Worm (Caenorhabditis elegans) whole organism, young adult: ENCODE results near the gene col-120.

ENCODE experiments used
- F23B12.7 ChIP-seq: sonication (generic microtip); optimal IDR thresholded peaks from 2 replicates; lab custom pipeline; 2017; ENCODE audit warnings: missing genetic modification characterization, mild to moderate bottlenecking, missing compliant biosample characterization, antibody characterized with exemption, moderate library complexity; ENCODE audit not compliant: insufficient read depth
- F39B2.1 ChIP-seq: fragments of 200-800 bp; sonication (Bioruptor generic); IDR thresholded peaks from 2 replicates; pipeline ENCODE4 v1.3.6; 2022; ENCODE audit warnings: missing genetic modification reagents, missing genetic modification characterization, missing compliant biosample characterization
- F57C9.4 ChIP-seq: sonication (generic microtip); optimal IDR thresholded peaks from 2 replicates; lab custom pipeline; 2017; ENCODE audit warnings: mild to moderate bottlenecking, missing genetic modification characterization, missing compliant biosample characterization
- Y53F4B.3 ChIP-seq: fragments of 200-800 bp; sonication (Bioruptor generic); IDR thresholded peaks from 2 replicates; pipeline ENCODE4 v1.3.6; 2022; ENCODE audit warnings: missing genetic modification reagents, missing genetic modification characterization, missing compliant biosample characterization
- Y56A3A.18 ChIP-seq: fragments of 200-800 bp; sonication (Bioruptor generic); IDR thresholded peaks from 2 replicates; pipeline ENCODE4 v1.3.6; 2022; ENCODE audit warnings: missing genetic modification reagents, missing genetic modification characterization, missing compliant biosample characterization
- Y79H2A.3 ChIP-seq: fragments of 200-800 bp; sonication (Bioruptor generic); conservative IDR thresholded peaks from 2 replicates; pipeline ENCODE4 v1.3.6; 2022; ENCODE audit warnings: missing genetic modification reagents, missing genetic modification characterization, missing compliant biosample characterization
- aptf-2 ChIP-seq: fragments of 200-800 bp; sonication (Bioruptor generic); conservative IDR thresholded peaks from 2 replicates; pipeline ENCODE4 v1.3.6; 2022; ENCODE audit warnings: missing genetic modification reagents, missing genetic modification characterization, missing compliant biosample characterization
- ceh-58 ChIP-seq: fragments of 200-800 bp; sonication (Bioruptor generic); IDR thresholded peaks from 2 replicates; pipeline ENCODE4 v1.3.6; 2022; ENCODE audit warnings: missing genetic modification characterization, missing compliant biosample characterization
- dpl-1 ChIP-seq: fragments of 150-350 bp; optimal IDR thresholded peaks from 2 replicates; lab custom pipeline; 2014; ENCODE audit warnings: missing biosample characterization, missing genetic modification reagents, missing genetic modification characterization
- efl-1 ChIP-seq: fragments of 150-350 bp; optimal IDR thresholded peaks from 2 replicates; lab custom pipeline; 2014; ENCODE audit warnings: missing biosample characterization, missing genetic modification reagents, missing genetic modification characterization
- egl-18 ChIP-seq: fragments of 200-800 bp; sonication (Bioruptor generic); IDR thresholded peaks from 2 replicates; pipeline ENCODE4 v1.3.6; 2022; ENCODE audit warnings: missing genetic modification reagents, missing genetic modification characterization, missing compliant biosample characterization
- fkh-3 ChIP-seq: sonication (generic microtip); optimal IDR thresholded peaks from 2 replicates; lab custom pipeline; 2016; ENCODE audit warnings: mild to moderate bottlenecking, missing genetic modification characterization, missing compliant biosample characterization
- hmg-20 ChIP-seq: fragments of 200-800 bp; sonication (Bioruptor generic); IDR thresholded peaks from 2 replicates; pipeline ENCODE4 v1.3.6; 2022; ENCODE audit warnings: missing genetic modification reagents, missing genetic modification characterization, missing compliant biosample characterization
- hrde-1 ChIP-seq: sonication (generic microtip); optimal IDR thresholded peaks from 2 replicates; lab custom pipeline; 2016; ENCODE audit warnings: missing genetic modification characterization, mild to moderate bottlenecking, missing compliant biosample characterization, moderate library complexity, missing genotype, missing genetic modification reagents, borderline replicate concordance
- hsf-1 ChIP-seq: fragments of 200-800 bp; sonication (Bioruptor generic); IDR thresholded peaks from 2 replicates; pipeline ENCODE4 v1.3.6; 2022; ENCODE audit warnings: missing genetic modification reagents, missing genetic modification characterization, missing compliant biosample characterization
- lag-1 ChIP-seq: fragments of 200-800 bp; sonication (Bioruptor generic); IDR thresholded peaks from 2 replicates; pipeline ENCODE4 v1.3.6; 2022; ENCODE audit warnings: missing genetic modification reagents, missing genetic modification characterization, missing compliant biosample characterization
- let-607 ChIP-seq, 2 experiments: fragments of 200-800 bp in 1 of 2; sonication (Bioruptor generic) in 1 of 2; sonication (generic microtip) in 1 of 2; optimal IDR thresholded peaks; 2 replicates each; lab custom pipeline; 2016 to 2018; ENCODE audit warnings: mild to moderate bottlenecking in 2 of 2, missing compliant biosample characterization in 2 of 2, missing genetic modification characterization in 2 of 2, moderate library complexity in 2 of 2, missing genotype in 1 of 2
- lin-26 ChIP-seq: fragments of 200-800 bp; sonication (Bioruptor generic); IDR thresholded peaks from 2 replicates; pipeline ENCODE4 v1.3.6; 2022; ENCODE audit warnings: missing genetic modification reagents, missing genetic modification characterization, missing compliant biosample characterization
- lsy-27 ChIP-seq: sonication (generic microtip); optimal IDR thresholded peaks from 2 replicates; lab custom pipeline; 2017; ENCODE audit warnings: missing genetic modification characterization, mild to moderate bottlenecking, missing compliant biosample characterization, antibody characterized with exemption, missing genotype, borderline replicate concordance; ENCODE audit not compliant: insufficient read depth
- madf-3 ChIP-seq: fragments of 200-800 bp; sonication (Bioruptor generic); IDR thresholded peaks from 2 replicates; pipeline ENCODE4 v1.3.6; 2022; ENCODE audit warnings: missing genetic modification reagents, missing genetic modification characterization, missing compliant biosample characterization
- mcd-1 ChIP-seq: fragments of 200-800 bp; sonication (Bioruptor generic); IDR thresholded peaks from 2 replicates; pipeline ENCODE4 v1.3.6; 2022; ENCODE audit warnings: missing genetic modification reagents, missing genetic modification characterization, missing compliant biosample characterization
- nhr-120 ChIP-seq: fragments of 200-800 bp; sonication (Bioruptor generic); IDR thresholded peaks from 2 replicates; pipeline ENCODE4 v1.3.6; 2022; ENCODE audit warnings: missing genetic modification characterization, missing compliant biosample characterization
- nhr-27 ChIP-seq: fragments of 200-800 bp; sonication (Bioruptor generic); optimal IDR thresholded peaks from 2 replicates; lab custom pipeline; 2018; ENCODE audit warnings: mild to moderate bottlenecking, missing genetic modification characterization, moderate library complexity, missing compliant biosample characterization
- pha-4 ChIP-seq: fragments of 150-350 bp; sonication (generic microtip); optimal IDR thresholded peaks from 2 replicates; lab custom pipeline; 2014; ENCODE audit warnings: missing biosample characterization, missing genetic modification reagents, missing genetic modification characterization
- sdz-38 ChIP-seq: sonication (generic microtip); optimal IDR thresholded peaks from 2 replicates; lab custom pipeline; 2016; ENCODE audit warnings: missing genotype, missing genetic modification characterization, missing compliant biosample characterization
- snpc-4 ChIP-seq, 5 experiments: fragments of 150-350 bp in 1 of 5; sonication (generic microtip) in 4 of 5; optimal IDR thresholded peaks; 2 replicates each; lab custom pipeline; 2014 to 2018; ENCODE audit warnings: missing genetic modification characterization in 5 of 5, missing biosample characterization in 3 of 5, antibody characterized with exemption in 2 of 5, mild to moderate bottlenecking in 2 of 5, missing compliant biosample characterization in 2 of 5, missing genotype in 2 of 5, moderate library complexity in 2 of 5, missing genetic modification reagents in 1 of 5
- somi-1 ChIP-seq: fragments of 200-800 bp; sonication (Bioruptor generic); optimal IDR thresholded peaks from 2 replicates; lab custom pipeline; 2018; ENCODE audit warnings: mild to moderate bottlenecking, missing genetic modification characterization, missing compliant biosample characterization
- tbp1 ChIP-seq: fragments of 200-800 bp; sonication (Bioruptor generic); optimal IDR thresholded peaks from 2 replicates; lab custom pipeline; 2018; ENCODE audit warnings: mild to moderate bottlenecking, missing genetic modification characterization, missing compliant biosample characterization
- unc-62 ChIP-seq: fragments of 150-350 bp; optimal IDR thresholded peaks from 2 replicates; lab custom pipeline; 2014; ENCODE audit warnings: missing biosample characterization, missing genetic modification reagents, missing genetic modification characterization
- xnd-1 ChIP-seq: sonication (generic microtip); optimal IDR thresholded peaks from 2 replicates; lab custom pipeline; 2016; ENCODE audit warnings: missing genotype, missing genetic modification reagents, missing genetic modification characterization, missing compliant biosample characterization
- zfh-2 ChIP-seq: fragments of 200-800 bp; sonication (Bioruptor generic); conservative IDR thresholded peaks from 2 replicates; pipeline ENCODE4 v1.3.6; 2022; ENCODE audit warnings: missing genetic modification reagents, missing genetic modification characterization, missing compliant biosample characterization
- ztf-28 ChIP-seq: fragments of 200-800 bp; sonication (Bioruptor generic); IDR thresholded peaks from 2 replicates; pipeline ENCODE4 v1.3.6; 2022; ENCODE audit warnings: missing genetic modification reagents, missing genetic modification characterization, missing compliant biosample characterization
- ztf-6 ChIP-seq: fragments of 200-800 bp; sonication (Bioruptor generic); IDR thresholded peaks from 2 replicates; pipeline ENCODE4 v1.3.6; 2022; ENCODE audit warnings: missing genetic modification reagents, missing genetic modification characterization, missing compliant biosample characterization

col-120 gene

ce11 chrIV:9232421-9233141, 29.0 kb downstream of the col-120 start, which contains the start of gene Y11D7A.3:
Y11D7A.3 (plus strand) TSS chrIV:9233091.
- TF ChIP-seq mcd-1 (no peak), Y53F4B.3 (no peak)

DNA sequence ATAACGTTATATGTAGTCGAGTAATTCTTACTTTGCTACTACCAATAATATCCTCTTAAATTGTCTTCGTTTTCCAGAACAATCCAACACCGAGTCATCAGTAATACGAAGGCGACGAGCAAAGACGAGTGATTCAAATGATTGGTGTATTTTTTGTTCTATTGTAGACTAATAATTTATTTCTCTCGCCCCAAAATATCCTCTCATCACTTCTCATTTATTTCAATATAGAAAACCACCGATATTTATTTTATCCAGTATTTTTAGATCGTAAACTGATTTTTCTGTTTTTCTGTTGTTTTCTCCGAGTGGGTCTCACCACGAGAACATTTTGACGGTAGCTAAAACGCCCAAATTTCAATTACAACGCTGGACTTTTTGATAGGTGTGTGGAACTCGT, 33.9 kb downstream of the col-120 start:
- no peak for TF ChIP-seq aptf-2 (GFP tag; lab: Robert Waterston, UW)
- no peak for TF ChIP-seq mcd-1
- no peak for TF ChIP-seq tbp1 (GFP tag; lab: Kevin White, UChicago)
- no peak for TF ChIP-seq Y56A3A.18 (GFP tag; lab: Robert Waterston, UW)
- no peak for TF ChIP-seq nhr-27 (tag; lab: Kevin White, UChicago)
- TF ChIP-seq ztf-6 (GFP tag; lab: Robert Waterston, UW): no peak
- no peak for TF ChIP-seq hsf-1
- TF ChIP-seq lsy-27 (tag; lab: Kevin White, UChicago): no peak
- TF ChIP-seq snpc-4 (GFP tag; optimal IDR thresholded peaks at IDR 0.05; lab: Kevin White, UChicago): no peak
- no peak for TF ChIP-seq snpc-4 (tag; optimal IDR thresholded peaks at IDR 0.05; lab: Kevin White, UChicago)
- TF ChIP-seq F23B12.7 (tag; lab: Kevin White, UChicago): no peak
- no peak for TF ChIP-seq xnd-1
- TF ChIP-seq let-607 (tag; optimal IDR thresholded peaks at IDR 0.05; lab: Kevin White, UChicago): no peak
- no peak for TF ChIP-seq hrde-1 (tag; lab: Kevin White, UChicago)
- TF ChIP-seq Y79H2A.3: no peak
- no peak for TF ChIP-seq hmg-20
- no peak for TF ChIP-seq madf-3 (GFP tag; lab: Robert Waterston, UW)
- TF ChIP-seq lag-1 (GFP tag; lab: Robert Waterston, UW): no peak
- TF ChIP-seq ztf-28 (GFP tag; lab: Robert Waterston, UW): no peak
- TF ChIP-seq egl-18: no peak

- TF ChIP-seq lin-26 (no peak), somi-1 (GFP tag; lab: Kevin White, UChicago) (no peak), zfh-2 (no peak)
These were observed 36.8 kb downstream of the col-120 start, which contains the start of gene C46C2.3 for ce11 chrIV:9224825-9225224. C46C2.3 (plus strand) TSS chrIV:9225125.

- TF ChIP-seq F23B12.7 (tag; lab: Kevin White, UChicago) (no peak), lin-26 (no peak), sdz-38 (tag; lab: Kevin White, UChicago) (no peak), tbp1 (GFP tag; lab: Kevin White, UChicago) (no peak), Y56A3A.18 (GFP tag; lab: Robert Waterston, UW) (no peak), pha-4 (no peak), ceh-58 (GFP tag; lab: Robert Waterston, UW) (no peak), F39B2.1 (GFP tag; lab: Robert Waterston, UW) (no peak), nhr-120 (GFP tag; lab: Robert Waterston, UW) (no peak), fkh-3 (no peak), F57C9.4 (no peak), dpl-1 (GFP tag; lab: Kevin White, UChicago) (no peak), lag-1 (GFP tag; lab: Robert Waterston, UW) (no peak), efl-1 (no peak), unc-62 (no peak)
These were observed 43.2 kb downstream of the col-120 start for ce11 chrIV:9218415-9218814.
